Fruit fly (Drosophila melanogaster): Measurements from ENCODE around the gene Adhr.

- TF ChIP-seq ovo (GFP tag; optimal IDR thresholded peaks at IDR 0.05), result peak; percentile 78
- TF ChIP-seq CG7101 (tag; optimal IDR thresholded peaks at IDR 0.05), result peak; percentile 92
- TF ChIP-seq toe (GFP tag; optimal IDR thresholded peaks at IDR 0.05), result peak; percentile 88
- TF ChIP-seq Crg-1 (GFP tag; optimal IDR thresholded peaks at IDR 0.05), result peak; percentile 82
- TF ChIP-seq bab1 (GFP tag; optimal IDR thresholded peaks at IDR 0.05), result peak; percentile 75
- peak; percentile 87 for TF ChIP-seq CG14711 (tag; optimal IDR thresholded peaks at IDR 0.05)
- TF ChIP-seq CG5204 (GFP tag; optimal IDR thresholded peaks at IDR 0.05), result peak; percentile 91
Observed at dm6 chr2L:14614897-14615602, at the start of gene Adhr, which contains the start of gene Adh.
